Fruit fly (Drosophila melanogaster) whole organism, pupa: ENCODE data around the gene Deaf1.

Source experiments
- CG10348 ChIP-seq: fragments of 200-800 bp; sonication (Bioruptor generic); IDR thresholded peaks from 2 replicates; pipeline ENCODE4 v1.3.6; 2022; ENCODE audit warnings: missing biosample characterization, missing genetic modification characterization
- CG12605 ChIP-seq: fragments of 200-800 bp; sonication (Bioruptor generic); IDR thresholded peaks from 2 replicates; pipeline ENCODE4 v1.3.6; 2022; ENCODE audit warnings: missing biosample characterization, missing genetic modification characterization
- CG13204 ChIP-seq: fragments of 200-800 bp; sonication (Bioruptor generic); optimal IDR thresholded peaks from 2 replicates; lab custom pipeline; 2018; ENCODE audit warnings: missing biosample characterization, mild to moderate bottlenecking, missing genetic modification characterization, moderate library complexity
- CG14655 ChIP-seq: fragments of 200-800 bp; sonication (Bioruptor generic); optimal IDR thresholded peaks from 3 replicates; lab custom pipeline; 2017; ENCODE audit warnings: mild to moderate bottlenecking, missing biosample characterization, missing genetic modification reagents, missing genetic modification characterization
- CG15710 ChIP-seq: fragments of 200-800 bp; sonication (Bioruptor generic); optimal IDR thresholded peaks from 2 replicates; lab custom pipeline; 2018; ENCODE audit warnings: missing biosample characterization, mild to moderate bottlenecking, missing genetic modification characterization, moderate library complexity
- CG17806 ChIP-seq: fragments of 200-800 bp; sonication (Bioruptor generic); optimal IDR thresholded peaks from 2 replicates; lab custom pipeline; 2018; ENCODE audit warnings: missing biosample characterization, mild to moderate bottlenecking, missing genetic modification characterization, moderate library complexity
- CG32121 ChIP-seq: fragments of 200-800 bp; sonication (Bioruptor generic); IDR thresholded peaks from 2 replicates; pipeline ENCODE4 v1.3.6; 2022; ENCODE audit warnings: missing biosample characterization, missing genetic modification characterization
- CG34367 ChIP-seq: fragments of 200-800 bp; sonication (Bioruptor generic); optimal IDR thresholded peaks from 2 replicates; lab custom pipeline; 2018; ENCODE audit warnings: missing biosample characterization, mild to moderate bottlenecking, missing genetic modification characterization
- CG4496 ChIP-seq: fragments of 200-800 bp; sonication (Bioruptor generic); IDR thresholded peaks from 3 replicates; pipeline ENCODE4 v1.3.6; 2022; ENCODE audit warnings: missing biosample characterization, missing genetic modification characterization
- CG8159 ChIP-seq: fragments of 200-800 bp; sonication (Bioruptor generic); optimal IDR thresholded peaks from 3 replicates; lab custom pipeline; 2018; ENCODE audit warnings: missing biosample characterization, mild to moderate bottlenecking, missing genetic modification characterization, moderate library complexity
- CG8301 ChIP-seq: fragments of 200-800 bp; sonication (Bioruptor generic); optimal IDR thresholded peaks from 2 replicates; lab custom pipeline; 2018; ENCODE audit warnings: missing biosample characterization, mild to moderate bottlenecking, missing genetic modification characterization
- CG9948 ChIP-seq: fragments of 200-800 bp; sonication (Bioruptor generic); optimal IDR thresholded peaks from 2 replicates; lab custom pipeline; 2018; ENCODE audit warnings: missing biosample characterization, mild to moderate bottlenecking, missing genetic modification characterization, moderate library complexity
- D1 ChIP-seq: fragments of 200-800 bp; sonication (Bioruptor generic); optimal IDR thresholded peaks from 2 replicates; lab custom pipeline; 2018; ENCODE audit warnings: missing biosample characterization, mild to moderate bottlenecking, missing genetic modification characterization, moderate library complexity
- EcR ChIP-seq: fragments of 200-800 bp; sonication (Bioruptor generic); optimal IDR thresholded peaks from 3 replicates; lab custom pipeline; 2019; ENCODE audit warnings: missing biosample characterization, missing genetic modification characterization, mild to moderate bottlenecking, moderate library complexity, missing genetic modification reagents
- Ets98B ChIP-seq: fragments of 200-800 bp; sonication (Bioruptor generic); IDR thresholded peaks from 2 replicates; pipeline ENCODE4 v1.3.6; 2022; ENCODE audit warnings: missing biosample characterization, missing genetic modification characterization
- Pif1A ChIP-seq: fragments of 200-800 bp; sonication (Bioruptor generic); optimal IDR thresholded peaks from 3 replicates; lab custom pipeline; 2016; ENCODE audit warnings: missing biosample characterization, missing genetic modification characterization
- Pif1B ChIP-seq: fragments of 200-800 bp; sonication (Bioruptor generic); optimal IDR thresholded peaks from 3 replicates; lab custom pipeline; 2016; ENCODE audit warnings: missing biosample characterization, missing genetic modification characterization
- Snoo ChIP-seq: fragments of 200-800 bp; sonication (Bioruptor generic); optimal IDR thresholded peaks from 3 replicates; lab custom pipeline; 2017; ENCODE audit warnings: missing biosample characterization, mild to moderate bottlenecking, missing genetic modification characterization, inconsistent platforms
- fd96Ca ChIP-seq: fragments of 200-800 bp; sonication (Bioruptor generic); IDR thresholded peaks from 3 replicates; pipeline ENCODE4 v1.3.6; 2022; ENCODE audit warnings: missing biosample characterization, missing genetic modification characterization
- gl ChIP-seq: fragments of 200-800 bp; sonication (Bioruptor generic); optimal IDR thresholded peaks from 2 replicates; lab custom pipeline; 2018; ENCODE audit warnings: missing biosample characterization, mild to moderate bottlenecking, missing genetic modification characterization
- rn ChIP-seq: fragments of 200-800 bp; sonication (Bioruptor generic); IDR thresholded peaks from 2 replicates; pipeline ENCODE4 v1.3.6; 2022; ENCODE audit warnings: missing biosample characterization, missing genetic modification characterization

Gene Deaf1

dm6 chr3L:19794203-19794802, 23.7 kb upstream of the Deaf1 start:
- TF ChIP-seq D1 (tag; lab: Kevin White, UChicago): peak; percentile 84
- TF ChIP-seq Pif1B (GFP tag; lab: Kevin White, UChicago): peak; percentile 97
- TF ChIP-seq CG8159 (tag; lab: Kevin White, UChicago): peak; percentile 90
- TF ChIP-seq CG10348: peak; percentile 48; the same call in 1 of the 2 replicates
- TF ChIP-seq CG15710 (tag; lab: Kevin White, UChicago): peak; percentile 85
- TF ChIP-seq Pif1A (GFP tag; lab: Kevin White, UChicago): peak; percentile 98
- TF ChIP-seq fd96Ca (GFP tag; lab: Robert Waterston, UW): peak; percentile 82
- no peak for TF ChIP-seq EcR (GFP tag; lab: Kevin White, UChicago)
- no peak for TF ChIP-seq CG14655 (GFP tag; lab: Kevin White, UChicago)
- TF ChIP-seq CG34367 (tag; lab: Kevin White, UChicago): peak; percentile 75
- peak; percentile 89 for TF ChIP-seq CG8301 (tag; lab: Kevin White, UChicago)
- peak; percentile 10; the same call in 1 of the 2 replicates for TF ChIP-seq rn
- TF ChIP-seq gl (tag; lab: Kevin White, UChicago): peak; percentile 50
- TF ChIP-seq CG13204: no peak
- peak; percentile 80 for TF ChIP-seq CG32121 (GFP tag; lab: Robert Waterston, UW)
- peak; percentile 84 for TF ChIP-seq CG4496 (GFP tag; lab: Robert Waterston, UW)
- peak; percentile 85 for TF ChIP-seq CG9948
- peak; percentile 43; the same call in 1 of the 2 replicates for TF ChIP-seq CG12605
- peak; percentile 82 for TF ChIP-seq CG17806 (tag; lab: Kevin White, UChicago)
- peak; percentile 78 for TF ChIP-seq Ets98B (GFP tag; lab: Robert Waterston, UW)
- TF ChIP-seq Snoo (tag; lab: Kevin White, UChicago): peak; percentile 86

- TF ChIP-seq D1 (tag; lab: Kevin White, UChicago): no peak
- no peak for TF ChIP-seq CG10348
- no peak for TF ChIP-seq EcR (GFP tag; lab: Kevin White, UChicago)
- no peak for TF ChIP-seq Ets98B (GFP tag; lab: Robert Waterston, UW)
- TF ChIP-seq CG34367 (tag; lab: Kevin White, UChicago): no peak
- no peak for TF ChIP-seq CG17806 (tag; lab: Kevin White, UChicago)
- TF ChIP-seq Snoo (tag; lab: Kevin White, UChicago): no peak
- no peak for TF ChIP-seq rn
- no peak for TF ChIP-seq CG4496 (GFP tag; lab: Robert Waterston, UW)
- TF ChIP-seq CG15710 (tag; lab: Kevin White, UChicago): no peak
- TF ChIP-seq CG14655 (GFP tag; lab: Kevin White, UChicago): no peak
- TF ChIP-seq gl (tag; lab: Kevin White, UChicago): no peak
Observed at dm6 chr3L:19798978-19799377, 19.0 kb upstream of the Deaf1 start, which contains the start of gene Ir76a. Ir76a (plus strand) TSS chr3L:19799278.

- TF ChIP-seq gl (tag; lab: Kevin White, UChicago) (no peak), CG15710 (tag; lab: Kevin White, UChicago) (no peak), D1 (tag; lab: Kevin White, UChicago) (no peak), CG9948 (no peak), CG8159 (tag; lab: Kevin White, UChicago) (no peak), CG4496 (GFP tag; lab: Robert Waterston, UW) (no peak), CG10348 (no peak), Ets98B (GFP tag; lab: Robert Waterston, UW) (no peak), CG17806 (tag; lab: Kevin White, UChicago) (no peak)
Observed at dm6 chr3L:19801105-19801504, 16.9 kb upstream of the Deaf1 start, which contains the start of gene CG14102. CG14102 (minus strand) TSS chr3L:19801291.

dm6 chr3L:19804908-19805307, 13.1 kb upstream of the Deaf1 start, which contains the start of the genes TORIP and Ccdc58:
TORIP (minus strand) TSS chr3L:19805080.
Ccdc58 (plus strand) TSS chr3L:19805181.
- TF ChIP-seq CG8159 (tag; lab: Kevin White, UChicago) (no peak), CG8301 (tag; lab: Kevin White, UChicago) (no peak), CG10348 (no peak), CG12605 (no peak), Pif1A (GFP tag; lab: Kevin White, UChicago) (no peak), CG15710 (tag; lab: Kevin White, UChicago) (no peak), CG4496 (GFP tag; lab: Robert Waterston, UW) (no peak), gl (tag; lab: Kevin White, UChicago) (no peak), CG32121 (GFP tag; lab: Robert Waterston, UW) (no peak), CG13204 (no peak), Snoo (tag; lab: Kevin White, UChicago) (no peak), EcR (GFP tag; lab: Kevin White, UChicago) (no peak), rn (no peak), fd96Ca (GFP tag; lab: Robert Waterston, UW) (no peak), CG9948 (no peak)

- no peak for TF ChIP-seq gl (tag; lab: Kevin White, UChicago)
- no peak for TF ChIP-seq rn
- no peak for TF ChIP-seq CG9948
- no peak for TF ChIP-seq EcR (GFP tag; lab: Kevin White, UChicago)
- no peak for TF ChIP-seq CG4496 (GFP tag; lab: Robert Waterston, UW)
- no peak for TF ChIP-seq Pif1B (GFP tag; lab: Kevin White, UChicago)
- no peak for TF ChIP-seq CG14655 (GFP tag; lab: Kevin White, UChicago)
- TF ChIP-seq CG34367 (tag; lab: Kevin White, UChicago): no peak
- TF ChIP-seq CG32121 (GFP tag; lab: Robert Waterston, UW): no peak
- no peak for TF ChIP-seq Snoo (tag; lab: Kevin White, UChicago)
- TF ChIP-seq CG13204: no peak
- no peak for TF ChIP-seq CG8159 (tag; lab: Kevin White, UChicago)
- TF ChIP-seq CG15710 (tag; lab: Kevin White, UChicago): no peak
- no peak for TF ChIP-seq CG17806 (tag; lab: Kevin White, UChicago)
- TF ChIP-seq Ets98B (GFP tag; lab: Robert Waterston, UW): no peak
- no peak for TF ChIP-seq CG10348
- no peak for TF ChIP-seq fd96Ca (GFP tag; lab: Robert Waterston, UW)
- no peak for TF ChIP-seq Pif1A (GFP tag; lab: Kevin White, UChicago)
- no peak for TF ChIP-seq D1 (tag; lab: Kevin White, UChicago)
Observed at dm6 chr3L:19805895-19806294, 12.1 kb upstream of the Deaf1 start, which contains the start of gene CG34116. CG34116 (minus strand) TSS chr3L:19806036.
